Fruit fly (Drosophila melanogaster): Measurements from ENCODE around the gene CG5412.

The CG5412 gene

DNA sequence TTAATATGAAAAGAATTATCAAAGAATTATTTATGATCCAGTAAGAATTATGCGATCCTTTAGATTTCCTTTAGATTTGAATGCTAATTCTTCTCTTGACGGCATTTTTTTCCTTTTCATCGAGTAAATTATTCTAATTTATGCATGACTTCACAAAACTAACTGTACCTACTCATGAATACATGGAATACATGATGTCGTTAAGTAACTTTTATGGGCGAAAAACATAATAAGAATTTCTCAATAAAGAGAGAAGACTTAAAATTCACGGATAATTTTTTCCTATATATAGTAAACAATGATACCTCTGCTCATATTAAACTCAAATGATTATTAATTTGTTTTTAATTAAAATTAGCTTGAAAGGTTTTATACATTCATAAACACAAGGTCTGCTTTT lies 19.0 kb downstream of the CG5412 start:
- TF ChIP-seq CG7045 (GFP tag; optimal IDR thresholded peaks at IDR 0.05): no peak
- TF ChIP-seq CG12768 (GFP tag; optimal IDR thresholded peaks at IDR 0.05): no peak
- TF ChIP-seq ovo (GFP tag; optimal IDR thresholded peaks at IDR 0.05): no peak
- TF ChIP-seq CG1620 (GFP tag; optimal IDR thresholded peaks at IDR 0.05): no peak
- TF ChIP-seq CG5204 (GFP tag; optimal IDR thresholded peaks at IDR 0.05): no peak
- no peak for TF ChIP-seq toe (GFP tag; optimal IDR thresholded peaks at IDR 0.05)
- no peak for TF ChIP-seq CG11617 (GFP tag; optimal IDR thresholded peaks at IDR 0.05)
- no peak for TF ChIP-seq Hr96 (GFP tag; optimal IDR thresholded peaks at IDR 0.05)
- TF ChIP-seq Mnt (GFP tag; optimal IDR thresholded peaks at IDR 0.05): no peak
- no peak for TF ChIP-seq bab1 (GFP tag; optimal IDR thresholded peaks at IDR 0.05)
- TF ChIP-seq cic (GFP tag; optimal IDR thresholded peaks at IDR 0.05): no peak
- TF ChIP-seq CG14711 (tag; optimal IDR thresholded peaks at IDR 0.05): no peak
- TF ChIP-seq cnc (optimal IDR thresholded peaks at IDR 0.05): no peak
- no peak for TF ChIP-seq Clk (GFP tag; optimal IDR thresholded peaks at IDR 0.05)
- TF ChIP-seq kay (GFP tag; ENCODE audit: borderline replicate concordance): no peak
- no peak for TF ChIP-seq CG7101 (tag; optimal IDR thresholded peaks at IDR 0.05)
- TF ChIP-seq CG33017 (tag; optimal IDR thresholded peaks at IDR 0.05): no peak

dm6 chr3R:20596337-20596962 lies 19.6 kb downstream of the CG5412 start:
- TF ChIP-seq cic (GFP tag; optimal IDR thresholded peaks at IDR 0.05): no peak
- TF ChIP-seq CG12768 (GFP tag; optimal IDR thresholded peaks at IDR 0.05): no peak
- TF ChIP-seq tj (GFP tag; optimal IDR thresholded peaks at IDR 0.05): peak; percentile 10
- no peak for TF ChIP-seq CG7101 (tag; optimal IDR thresholded peaks at IDR 0.05)
- TF ChIP-seq CG5204 (GFP tag; optimal IDR thresholded peaks at IDR 0.05): no peak
- TF ChIP-seq CG1620 (GFP tag; optimal IDR thresholded peaks at IDR 0.05): no peak

DNA sequence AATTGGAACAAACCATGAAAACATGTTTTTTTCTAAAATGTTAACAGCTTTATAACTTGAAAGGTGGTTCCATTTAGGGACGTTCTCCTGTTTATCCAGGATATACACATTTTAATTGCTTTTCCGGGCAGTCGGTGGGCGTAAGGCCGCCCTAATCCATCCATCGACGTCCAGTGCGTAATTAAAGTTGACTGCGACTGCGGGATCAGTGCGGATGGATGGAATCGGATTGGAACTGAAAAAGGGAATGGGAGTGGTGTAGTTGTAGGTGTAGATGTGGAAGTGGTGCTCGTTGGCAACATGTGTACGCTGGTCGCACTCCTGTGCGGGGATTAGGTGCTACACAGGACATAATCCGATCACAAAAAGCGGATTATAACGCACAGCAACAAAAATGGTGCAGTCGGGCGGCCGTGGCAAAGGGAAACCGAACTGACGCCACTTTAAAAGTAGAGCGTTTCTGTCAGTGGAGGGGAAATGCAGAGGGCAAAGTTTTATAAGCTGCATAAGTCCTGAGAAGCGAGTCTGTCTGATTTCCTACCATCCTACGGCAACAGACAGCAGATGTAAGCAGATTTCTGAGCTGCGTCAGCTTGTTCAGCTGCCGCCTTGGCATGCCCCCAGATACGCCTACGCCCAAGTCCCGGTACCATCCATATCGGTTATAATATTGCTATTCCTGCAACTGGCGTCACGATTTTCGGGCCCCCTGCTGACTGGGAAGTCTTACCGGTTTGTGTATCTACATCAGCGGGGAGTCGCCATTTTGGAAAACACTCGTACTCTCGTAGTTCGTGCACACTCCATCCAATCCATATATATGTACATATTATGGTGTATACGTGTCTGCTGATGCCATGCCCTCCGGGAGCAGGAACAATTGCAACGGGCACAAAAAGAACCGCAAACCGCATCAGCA lies 20.8 kb downstream of the CG5412 start:
- no peak for TF ChIP-seq CG7045 (GFP tag; optimal IDR thresholded peaks at IDR 0.05)
- TF ChIP-seq CG5204 (GFP tag; optimal IDR thresholded peaks at IDR 0.05): no peak
- no peak for TF ChIP-seq Crg-1 (GFP tag; optimal IDR thresholded peaks at IDR 0.05)
- no peak for TF ChIP-seq CG11617 (GFP tag; optimal IDR thresholded peaks at IDR 0.05)
- no peak for TF ChIP-seq ovo (GFP tag; optimal IDR thresholded peaks at IDR 0.05)
- TF ChIP-seq Clk (GFP tag; optimal IDR thresholded peaks at IDR 0.05): no peak
- TF ChIP-seq Hr96 (GFP tag; optimal IDR thresholded peaks at IDR 0.05): no peak
- TF ChIP-seq CG7101 (tag; optimal IDR thresholded peaks at IDR 0.05): no peak
- TF ChIP-seq CG1620 (GFP tag; optimal IDR thresholded peaks at IDR 0.05): no peak
- TF ChIP-seq bab1 (GFP tag; optimal IDR thresholded peaks at IDR 0.05): no peak
- no peak for TF ChIP-seq pad (GFP tag; optimal IDR thresholded peaks at IDR 0.05)
- no peak for TF ChIP-seq cic (GFP tag; optimal IDR thresholded peaks at IDR 0.05)
- no peak for TF ChIP-seq CG12768 (GFP tag; optimal IDR thresholded peaks at IDR 0.05)
- TF ChIP-seq kay (GFP tag; ENCODE audit: borderline replicate concordance): no peak

DNA sequence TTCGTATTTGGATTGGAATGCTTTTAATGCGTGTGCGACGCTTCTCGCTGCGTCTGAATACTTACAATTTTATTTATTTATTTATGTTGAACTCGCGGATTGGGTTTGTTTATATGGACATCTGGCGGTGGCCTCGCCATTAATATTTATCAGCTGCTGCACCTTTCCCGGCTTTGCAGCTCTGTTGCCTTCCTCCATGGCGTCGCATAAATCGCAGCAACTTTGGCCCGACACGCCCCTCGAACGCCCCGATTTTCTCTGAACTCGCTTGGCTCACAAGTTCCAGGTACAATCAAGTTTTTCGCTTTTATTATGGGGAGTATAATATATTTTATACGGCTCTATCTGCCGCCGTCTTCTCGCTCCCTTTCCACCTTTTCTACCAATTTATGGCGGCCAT lies 23.3 kb downstream of the CG5412 start:
- TF ChIP-seq CG14711 (tag; optimal IDR thresholded peaks at IDR 0.05) (no peak), toe (GFP tag; optimal IDR thresholded peaks at IDR 0.05) (no peak), pad (GFP tag; optimal IDR thresholded peaks at IDR 0.05) (no peak), ovo (GFP tag; optimal IDR thresholded peaks at IDR 0.05) (no peak), CG7045 (GFP tag; optimal IDR thresholded peaks at IDR 0.05) (no peak), cic (GFP tag; optimal IDR thresholded peaks at IDR 0.05) (no peak), CG1620 (GFP tag; optimal IDR thresholded peaks at IDR 0.05) (no peak), tj (GFP tag; optimal IDR thresholded peaks at IDR 0.05) (no peak), Clk (GFP tag; optimal IDR thresholded peaks at IDR 0.05) (no peak), CG11617 (GFP tag; optimal IDR thresholded peaks at IDR 0.05) (no peak), cnc (optimal IDR thresholded peaks at IDR 0.05) (no peak), Hr96 (GFP tag; optimal IDR thresholded peaks at IDR 0.05) (no peak), Mnt (GFP tag; optimal IDR thresholded peaks at IDR 0.05) (no peak), kay (GFP tag; ENCODE audit: borderline replicate concordance) (no peak)

dm6 chr3R:20602599-20602998 lies 25.7 kb downstream of the CG5412 start:
- TF ChIP-seq CG14711 (tag; optimal IDR thresholded peaks at IDR 0.05): no peak
- no peak for TF ChIP-seq CG1620 (GFP tag; optimal IDR thresholded peaks at IDR 0.05)
- no peak for TF ChIP-seq CG12768 (GFP tag; optimal IDR thresholded peaks at IDR 0.05)
- TF ChIP-seq cnc (optimal IDR thresholded peaks at IDR 0.05): no peak
- TF ChIP-seq CG5204 (GFP tag; optimal IDR thresholded peaks at IDR 0.05): no peak
- TF ChIP-seq kay (GFP tag; ENCODE audit: borderline replicate concordance): peak; percentile 32
- no peak for TF ChIP-seq Clk (GFP tag; optimal IDR thresholded peaks at IDR 0.05)
- no peak for TF ChIP-seq Mnt (GFP tag; optimal IDR thresholded peaks at IDR 0.05)

DNA sequence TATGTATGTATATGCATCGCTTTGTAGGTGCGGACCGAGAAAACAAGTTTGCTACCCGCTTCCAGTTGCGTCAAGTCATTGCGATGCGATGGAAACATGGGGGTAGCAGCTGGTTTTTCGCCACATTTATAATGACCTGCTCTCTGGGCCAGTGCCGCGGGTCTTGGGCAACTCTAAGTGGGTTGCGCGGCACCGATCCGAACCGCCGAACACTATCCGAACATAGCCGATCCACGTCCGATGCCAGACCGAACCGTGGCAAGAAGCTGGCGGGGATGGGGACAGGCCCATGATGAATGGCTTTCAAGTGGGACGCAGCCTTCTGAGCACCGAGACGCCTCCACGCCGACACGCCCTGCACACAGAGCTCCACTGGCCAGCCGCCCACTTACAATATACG lies 27.2 kb downstream of the CG5412 start:
- TF ChIP-seq CG11617 (GFP tag; optimal IDR thresholded peaks at IDR 0.05) (no peak), CG1620 (GFP tag; optimal IDR thresholded peaks at IDR 0.05) (no peak), pad (GFP tag; optimal IDR thresholded peaks at IDR 0.05) (no peak), CG12768 (GFP tag; optimal IDR thresholded peaks at IDR 0.05) (no peak), ovo (GFP tag; optimal IDR thresholded peaks at IDR 0.05) (no peak), CG33017 (tag; optimal IDR thresholded peaks at IDR 0.05) (no peak), Crg-1 (GFP tag; optimal IDR thresholded peaks at IDR 0.05) (no peak), cnc (optimal IDR thresholded peaks at IDR 0.05) (no peak), Clk (GFP tag; optimal IDR thresholded peaks at IDR 0.05) (no peak), toe (GFP tag; optimal IDR thresholded peaks at IDR 0.05) (no peak), CG7045 (GFP tag; optimal IDR thresholded peaks at IDR 0.05) (no peak), bab1 (GFP tag; optimal IDR thresholded peaks at IDR 0.05) (no peak)
